Worm (Caenorhabditis elegans) whole organism, L3 larva: ENCODE measurements around the gene F59B10.2.

ENCODE experiments used
- aly-2 ChIP-seq: fragments of 150-350 bp; optimal IDR thresholded peaks from 2 replicates; lab custom pipeline; 2014; ENCODE audit warnings: missing biosample characterization, missing genetic modification characterization
- ceh-16 ChIP-seq: sonication (generic microtip); optimal IDR thresholded peaks from 2 replicates; lab custom pipeline; 2017; ENCODE audit warnings: missing biosample characterization, missing genetic modification characterization
- fos-1 ChIP-seq: fragments of 150-350 bp; optimal IDR thresholded peaks from 2 replicates; lab custom pipeline; 2014; ENCODE audit warnings: missing biosample characterization, missing genetic modification characterization
- nhr-76 ChIP-seq: fragments of 150-350 bp; sonication (generic microtip); optimal IDR thresholded peaks from 5 replicates; lab custom pipeline; 2014; ENCODE audit warnings: missing biosample characterization, missing genetic modification characterization
- nhr-77 ChIP-seq: fragments of 150-350 bp; optimal IDR thresholded peaks from 2 replicates; lab custom pipeline; 2014; ENCODE audit warnings: missing biosample characterization, missing genetic modification characterization
- pha-4 ChIP-seq: fragments of 150-350 bp; optimal IDR thresholded peaks from 2 replicates; lab custom pipeline; 2014; ENCODE audit warnings: missing biosample characterization, missing genetic modification reagents, missing genetic modification characterization

The F59B10.2 gene

ce11 chrII:10461207-10461606 is 48.4 kb downstream of the F59B10.2 start, which contains the start of gene ZK673.5:
Gene ZK673.5 (plus strand): TSS chrII:10461507.
- TF ChIP-seq fos-1 (tag; lab: Kevin White, UChicago): no peak
- no peak for TF ChIP-seq aly-2 (tag; lab: Kevin White, UChicago)
- TF ChIP-seq nhr-76 (tag; lab: Kevin White, UChicago): no peak
- TF ChIP-seq nhr-77: no peak
- no peak for TF ChIP-seq pha-4 (tag; lab: Kevin White, UChicago)
- TF ChIP-seq ceh-16: no peak
